Worm (Caenorhabditis elegans): ENCODE results near the gene Y51H4A.935.

- TF ChIP-seq hmg-4 (GFP tag; optimal IDR thresholded peaks at IDR 0.05) (no peak), aly-1 (tag; optimal IDR thresholded peaks at IDR 0.05) (no peak), ama-1 (optimal IDR thresholded peaks at IDR 0.05) (no peak), F13C5.2 (tag; optimal IDR thresholded peaks at IDR 0.05) (no peak), tbx-37 (GFP tag; conservative IDR thresholded peaks at IDR 0.05) (no peak), hmbx-1 (tag; optimal IDR thresholded peaks at IDR 0.05) (no peak), sea-1 (GFP tag; conservative IDR thresholded peaks at IDR 0.05) (no peak), ets-7 (tag; optimal IDR thresholded peaks at IDR 0.05) (no peak), flt-1 (GFP tag; IDR thresholded peaks at IDR 0.05) (no peak), tra-4 (tag; optimal IDR thresholded peaks at IDR 0.05) (no peak)
These were observed 5.2 kb downstream of the Y51H4A.935 start for ce11 chrIV:16501855-16502254.
